Fruit fly (Drosophila melanogaster): ENCODE measurements around the gene MED19.
"Not testable (repeated sequence)": the region's sequence is repeated elsewhere in the genome, so short reads cannot be mapped to it uniquely, and the experiment has no call there.

The MED19 gene

DNA sequence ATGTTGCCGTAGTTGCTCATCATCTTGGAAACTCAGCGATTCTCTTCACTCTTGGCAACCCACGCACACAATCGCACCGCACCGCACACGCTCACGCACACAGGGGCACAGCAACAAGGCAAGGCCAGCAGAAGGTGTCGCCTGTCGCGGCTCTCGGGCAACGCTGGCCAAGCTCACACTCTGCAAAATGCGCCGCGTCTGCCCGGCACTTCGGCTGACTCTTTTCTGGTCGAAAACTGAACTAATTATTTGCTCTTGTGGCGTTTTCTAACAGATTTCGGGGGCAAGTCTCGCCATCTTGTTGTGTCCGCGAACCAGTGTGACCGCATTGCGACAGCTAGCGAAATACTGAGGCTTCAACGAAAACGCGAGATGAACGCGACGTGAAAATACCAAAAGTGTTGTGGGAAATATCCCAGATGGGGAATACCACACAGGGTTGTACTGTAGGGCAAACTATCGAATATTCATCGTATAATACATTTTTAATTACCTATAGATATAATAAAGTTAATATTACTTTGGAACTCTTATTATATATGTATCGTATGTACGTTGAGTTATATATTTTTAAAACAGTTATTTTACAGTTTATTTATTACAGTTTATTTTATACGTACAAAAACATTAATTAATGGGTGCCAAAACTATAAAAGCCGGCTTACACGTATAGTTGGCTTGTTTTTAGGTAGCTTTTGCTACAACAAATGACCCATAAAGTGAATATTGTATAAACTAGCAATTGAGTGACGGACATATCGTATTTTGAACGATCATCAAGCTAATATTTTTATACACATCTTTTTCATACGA is at the start of gene MED19, which contains the start of gene CG7430:
Gene MED19, minus strand, starts transcription at position 333 of the 813 bp plus-strand sequence.
Gene CG7430, plus strand, starts transcription at position 748 of the 813 bp plus-strand sequence.
- TF ChIP-seq gl (tag; optimal IDR thresholded peaks at IDR 0.05) (peak; percentile 24), fd96Ca (GFP tag; IDR thresholded peaks at IDR 0.05) (no peak), CG10348 (GFP tag; IDR thresholded peaks at IDR 0.05) (no peak), EcR (GFP tag; optimal IDR thresholded peaks at IDR 0.05) (peak; percentile 87), CG12605 (GFP tag; IDR thresholded peaks at IDR 0.05) (peak; percentile 29; the same call in 1 of the 2 replicates), CG8159 (tag; optimal IDR thresholded peaks at IDR 0.05) (no peak), CG34367 (tag; optimal IDR thresholded peaks at IDR 0.05) (no peak), CG4496 (GFP tag; IDR thresholded peaks at IDR 0.05) (peak; percentile 54; the same call in 2 of the 3 replicates)

DNA sequence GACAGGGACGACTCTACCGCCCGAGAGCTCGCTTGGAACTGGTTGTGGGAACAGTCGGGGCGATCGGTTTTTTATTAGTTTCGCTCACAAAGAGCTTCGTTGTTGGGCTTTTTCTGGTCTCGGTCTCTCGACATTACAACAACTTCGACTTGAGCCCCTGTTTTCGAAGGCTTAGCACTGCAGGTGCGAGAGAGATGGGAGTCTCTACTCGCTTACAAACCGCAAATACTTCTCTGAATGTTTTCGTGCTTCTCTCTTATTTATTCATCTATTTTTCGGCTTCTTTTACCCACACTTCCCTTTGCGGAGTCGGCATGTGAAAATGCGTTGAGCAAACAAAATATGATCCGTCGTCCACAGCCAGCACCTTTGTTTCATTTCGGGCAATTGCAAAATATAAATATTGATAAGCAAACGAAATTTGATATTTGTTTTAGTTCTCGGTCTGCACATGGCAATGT is 49.5 kb upstream of the MED19 start, which contains the start of gene Tsp74F:
Gene Tsp74F, minus strand, starts transcription at position 48 of the 461 bp plus-strand sequence.
- TF ChIP-seq CG4496 (GFP tag; IDR thresholded peaks at IDR 0.05) (0 out of 3 replicates have a peak, but pooled peaks have one; percentile 35), EcR (GFP tag; optimal IDR thresholded peaks at IDR 0.05) (peak; percentile 15), CG9948 (tag; optimal IDR thresholded peaks at IDR 0.05) (no peak)

DNA sequence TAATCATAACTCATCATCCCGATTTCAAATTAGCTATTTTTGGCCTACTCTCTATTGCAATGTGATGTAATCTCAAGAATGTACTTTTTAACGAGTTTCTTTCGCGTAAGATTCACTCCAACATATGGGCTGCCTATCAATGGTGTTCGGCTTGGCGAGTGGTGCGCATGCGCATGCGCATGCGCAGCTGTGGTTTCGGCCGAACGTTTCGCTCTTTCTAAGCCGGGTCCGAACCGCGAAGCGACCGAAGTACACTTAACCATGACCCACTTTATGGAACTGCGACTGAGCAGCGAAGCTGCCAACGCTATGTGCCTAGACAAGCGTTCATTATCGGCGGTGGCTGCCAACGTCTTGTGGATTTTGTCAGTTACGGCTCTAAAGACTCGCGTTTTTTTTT is 47.4 kb upstream of the MED19 start:
- no peak for TF ChIP-seq fd96Ca (GFP tag; IDR thresholded peaks at IDR 0.05)

DNA sequence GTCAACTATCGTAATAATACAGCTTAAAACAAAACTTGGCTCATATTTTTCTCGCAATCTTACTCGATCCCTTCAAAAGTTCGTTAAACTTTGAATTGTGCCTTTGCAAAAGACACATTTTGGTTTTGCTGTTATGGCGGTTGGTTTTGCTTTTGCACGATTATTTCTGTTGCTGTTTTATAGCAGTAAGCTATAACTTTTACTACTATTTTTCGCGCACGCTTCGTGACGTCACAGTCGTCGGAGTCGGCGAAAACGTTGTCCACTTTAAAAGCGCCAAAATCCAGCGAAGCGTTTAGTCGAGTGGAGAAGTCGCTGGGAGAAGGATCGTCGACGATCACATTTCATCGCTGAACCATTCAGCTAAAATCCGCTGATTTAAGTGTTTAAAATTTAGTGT is 41.1 kb upstream of the MED19 start, which contains the start of gene CG7402:
Gene CG7402, plus strand, starts transcription at position 313 of the 400 bp plus-strand sequence.
- TF ChIP-seq CG4496 (GFP tag; IDR thresholded peaks at IDR 0.05) (peak; percentile 53; the same call in 1 of the 3 replicates), CG17806 (tag; optimal IDR thresholded peaks at IDR 0.05) (no peak), EcR (GFP tag; optimal IDR thresholded peaks at IDR 0.05) (peak; percentile 62)

DNA sequence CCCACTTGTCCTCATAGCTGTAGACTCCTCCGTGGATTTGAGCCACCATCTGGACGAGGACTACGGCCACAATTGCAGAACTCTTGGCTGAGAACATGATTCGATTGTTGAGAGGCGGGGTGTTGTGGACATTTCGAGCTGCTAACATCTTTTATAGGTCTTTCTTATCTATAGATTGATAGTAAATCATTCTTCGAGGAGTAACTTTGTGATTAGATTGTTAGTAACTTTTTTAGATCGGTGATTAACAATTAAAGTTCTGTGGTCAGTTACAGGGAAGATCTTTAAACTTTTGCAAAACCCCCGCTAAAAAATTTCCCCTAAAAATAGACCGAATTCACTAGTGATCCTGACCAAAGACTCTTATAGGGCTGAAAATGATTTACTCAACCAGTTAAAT is 40.2 kb upstream of the MED19 start, which contains the start of gene CG16775:
Gene CG16775, minus strand, starts transcription at position 101 of the 400 bp plus-strand sequence.
- TF ChIP-seq EcR (GFP tag; optimal IDR thresholded peaks at IDR 0.05): no peak
- TF ChIP-seq gl (tag; optimal IDR thresholded peaks at IDR 0.05): no peak
- TF ChIP-seq CG17806 (tag; optimal IDR thresholded peaks at IDR 0.05): no peak

DNA sequence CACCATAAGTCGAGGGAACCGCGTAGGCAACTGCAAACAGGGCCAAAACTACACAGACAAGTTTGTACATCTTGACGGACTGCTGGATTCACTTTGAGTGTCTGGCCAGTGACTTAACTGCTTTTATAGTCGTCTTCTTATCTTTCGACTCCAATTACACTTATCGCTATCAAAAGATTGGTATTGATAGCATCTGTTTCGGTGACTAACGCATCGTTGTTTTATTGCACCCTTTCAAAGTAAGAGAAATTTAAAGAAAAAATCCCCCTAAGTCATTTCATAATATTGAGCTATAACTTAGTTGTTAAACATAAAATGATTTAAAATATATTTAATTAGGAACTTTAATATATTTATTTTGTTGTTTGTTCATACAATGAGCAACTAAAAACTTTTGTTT is 38.0 kb upstream of the MED19 start, which contains the start of gene CG5506:
Gene CG5506, minus strand, starts transcription at position 101 of the 400 bp plus-strand sequence.
- TF ChIP-seq Ets98B (GFP tag; IDR thresholded peaks at IDR 0.05) (no peak), Pif1B (GFP tag; optimal IDR thresholded peaks at IDR 0.05) (no peak), CG17806 (tag; optimal IDR thresholded peaks at IDR 0.05) (no peak), CG9948 (tag; optimal IDR thresholded peaks at IDR 0.05) (no peak), D1 (tag; optimal IDR thresholded peaks at IDR 0.05) (no peak), Snoo (tag; optimal IDR thresholded peaks at IDR 0.05) (no peak), gl (tag; optimal IDR thresholded peaks at IDR 0.05) (no peak), rn (GFP tag; IDR thresholded peaks at IDR 0.05) (no peak), fd96Ca (GFP tag; IDR thresholded peaks at IDR 0.05) (no peak), CG14655 (GFP tag; optimal IDR thresholded peaks at IDR 0.05) (no peak), CG8301 (tag; optimal IDR thresholded peaks at IDR 0.05) (no peak), CG10348 (GFP tag; IDR thresholded peaks at IDR 0.05) (no peak), EcR (GFP tag; optimal IDR thresholded peaks at IDR 0.05) (no peak)

DNA sequence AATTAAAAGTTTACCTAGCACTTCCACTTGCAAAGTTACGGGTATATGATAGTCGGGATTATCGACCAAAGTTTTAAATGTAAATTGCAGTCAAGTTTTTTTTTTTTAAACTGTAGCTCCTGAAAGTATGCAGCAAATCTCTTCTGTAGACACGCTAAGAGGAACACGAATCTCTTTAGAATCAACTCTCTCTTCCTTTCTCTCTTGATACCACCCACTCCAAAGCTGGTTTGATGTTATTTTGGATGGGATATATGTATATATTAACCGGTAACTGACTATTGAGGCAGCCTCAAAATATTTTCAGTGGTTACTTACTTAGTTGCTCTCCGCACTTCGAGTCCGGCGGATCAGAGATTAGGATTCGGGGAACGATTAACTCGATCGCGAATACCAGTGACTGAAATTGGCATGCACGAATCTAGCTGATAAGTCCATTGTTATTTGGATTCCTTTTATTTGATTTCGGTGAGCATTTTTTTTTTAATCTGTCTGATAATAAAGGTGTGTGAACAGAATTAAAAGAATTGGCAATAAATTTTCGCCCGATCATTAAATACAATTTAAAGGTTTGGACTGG is 32.6 kb upstream of the MED19 start, which contains the start of gene CG7408:
Gene CG7408, plus strand, starts transcription at position 316 of the 580 bp plus-strand sequence.
- TF ChIP-seq D1 (tag; optimal IDR thresholded peaks at IDR 0.05) (peak; percentile 55), CG9948 (tag; optimal IDR thresholded peaks at IDR 0.05) (no peak)

DNA sequence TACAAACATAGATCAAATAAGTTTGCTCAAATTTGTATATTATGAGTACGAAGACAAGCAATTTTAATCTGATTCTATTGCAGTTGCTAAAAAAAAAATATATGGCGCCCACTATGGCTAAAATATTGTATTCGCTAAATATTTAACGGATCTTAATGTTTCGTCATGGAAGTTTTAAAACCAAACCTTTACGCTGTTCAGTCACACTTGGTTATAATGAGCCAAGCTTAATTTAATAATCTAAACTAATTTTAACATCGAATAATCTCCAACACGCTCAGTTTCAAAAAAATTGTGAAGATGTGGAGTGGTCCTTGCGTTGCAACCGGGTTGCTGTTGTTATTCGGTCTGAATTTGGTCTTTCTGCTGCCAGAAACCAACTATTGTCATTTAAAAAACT is 11.9 kb upstream of the MED19 start, which contains the start of gene CG34002:
Gene CG34002, plus strand, starts transcription at position 301 of the 400 bp plus-strand sequence.
- TF ChIP-seq CG17806 (tag; optimal IDR thresholded peaks at IDR 0.05); Pif1A (GFP tag; optimal IDR thresholded peaks at IDR 0.05); CG8301 (tag; optimal IDR thresholded peaks at IDR 0.05): not testable (repeated sequence)

Measured in whole organism, pupa.